Worm (Caenorhabditis elegans) whole organism, L4 larva: ENCODE data around the gene ZK899.1.

Experiments
- aly-2 ChIP-seq: sonication (generic microtip); optimal IDR thresholded peaks from 2 replicates; lab custom pipeline; 2018; ENCODE audit warnings: missing biosample characterization, missing genetic modification characterization
- attf-4 ChIP-seq: sonication (generic microtip); optimal IDR thresholded peaks from 3 replicates; lab custom pipeline; 2017; ENCODE audit warnings: missing biosample characterization, missing genetic modification characterization
- ceh-82 ChIP-seq: sonication (generic microtip); optimal IDR thresholded peaks from 2 replicates; lab custom pipeline; 2017; ENCODE audit warnings: missing biosample characterization, missing genetic modification characterization
- nhr-11 ChIP-seq: fragments of 150-350 bp; optimal IDR thresholded peaks from 2 replicates; lab custom pipeline; 2014; ENCODE audit warnings: missing biosample characterization, missing genetic modification characterization
- nhr-42 ChIP-seq: fragments of 200-800 bp; sonication (Bioruptor generic); IDR thresholded peaks from 2 replicates; pipeline ENCODE4 v1.3.6; 2022; ENCODE audit warnings: missing genetic modification characterization, missing compliant biosample characterization

DNA sequence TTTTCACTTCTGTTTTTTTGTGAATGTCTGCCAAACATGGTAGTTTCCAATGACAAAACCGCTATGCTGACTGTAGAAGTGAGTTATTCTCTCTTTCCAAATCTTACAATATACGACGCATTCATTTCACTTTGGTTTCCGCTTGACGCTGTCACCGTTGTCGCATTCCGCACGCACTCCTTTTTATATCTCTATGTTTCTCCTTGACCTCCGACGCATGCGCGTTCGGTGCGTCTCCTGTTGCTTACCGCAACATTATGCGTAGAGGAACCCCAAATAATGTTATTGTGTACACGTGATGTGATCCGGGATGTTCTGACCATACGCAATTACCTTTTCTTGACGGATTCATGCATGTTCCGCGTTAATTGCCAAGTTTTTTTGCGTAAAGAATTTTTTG lies 44.5 kb upstream of the ZK899.1 start:
- TF ChIP-seq ceh-82 (tag; lab: Kevin White, UChicago) (no peak), nhr-42 (GFP tag; lab: Robert Waterston, UW) (no peak), attf-4 (tag; lab: Kevin White, UChicago) (no peak), nhr-11 (tag; lab: Kevin White, UChicago) (no peak), aly-2 (no peak)
